Fruit fly (Drosophila melanogaster) whole organism, wandering third instar larva: ENCODE data around the gene Kyat.

ENCODE experiments used
- Jra ChIP-seq: sonication (Bioruptor generic); optimal IDR thresholded peaks from 2 replicates; lab custom pipeline; 2016; ENCODE audit warnings: missing biosample characterization, missing genetic modification characterization
- dl ChIP-seq, 2 experiments: fragments of 175-275, 200-275 bp in 1 of 2; fragments of 200-275 bp in 1 of 2; sonication (Bioruptor generic); optimal IDR thresholded peaks; lab custom pipeline; 2018; ENCODE audit warnings: mild to moderate bottlenecking in 2 of 2, missing biosample characterization in 2 of 2, missing genetic modification characterization in 2 of 2, moderate library complexity in 2 of 2; ENCODE audit not compliant: partially characterized antibody in 2 of 2, insufficient read depth in 1 of 2
- jim ChIP-seq: fragments of 175-275, 200-325 bp; sonication (Bioruptor generic); optimal IDR thresholded peaks from 2 replicates; lab custom pipeline; 2016; ENCODE audit warnings: missing biosample characterization, mild to moderate bottlenecking, missing genetic modification characterization
- pan ChIP-seq: fragments of >200 bp; optimal IDR thresholded peaks from 2 replicates; lab custom pipeline; 2017

- TF ChIP-seq jim (GFP tag; lab: Kevin White, UChicago) = no peak
- TF ChIP-seq pan = no peak
- no peak for TF ChIP-seq Jra (GFP tag; lab: Kevin White, UChicago)
- no peak for TF ChIP-seq dl (GFP tag; optimal IDR thresholded peaks at IDR 0.05; lab: Kevin White, UChicago; ENCODE audit: insufficient read depth in 1 of 2, partially characterized antibody in 2 of 2)
These were observed 51.6 kb downstream of the Kyat start for dm6 chr3R:11770733-11771132.
